Fruit fly (Drosophila melanogaster): ENCODE data around the gene RpS14a.

The RpS14a gene

dm6 chrX:7935798-7936572 lies 2.4 kb downstream of the RpS14a start, which contains the start of gene Ubr3:
Gene Ubr3 (plus strand): TSS chrX:7935896.
- TF ChIP-seq CG12768 (GFP tag; optimal IDR thresholded peaks at IDR 0.05) (no peak), cic (GFP tag; optimal IDR thresholded peaks at IDR 0.05) (peak; percentile 47), Crg-1 (GFP tag; optimal IDR thresholded peaks at IDR 0.05) (peak; percentile 25), toe (GFP tag; optimal IDR thresholded peaks at IDR 0.05) (no peak), tj (GFP tag; optimal IDR thresholded peaks at IDR 0.05) (peak; percentile 27), CG14711 (tag; optimal IDR thresholded peaks at IDR 0.05) (no peak), Mnt (GFP tag; optimal IDR thresholded peaks at IDR 0.05) (peak; percentile 76), bab1 (GFP tag; optimal IDR thresholded peaks at IDR 0.05) (peak; percentile 8), CG1620 (GFP tag; optimal IDR thresholded peaks at IDR 0.05) (peak; percentile 48), pad (GFP tag; optimal IDR thresholded peaks at IDR 0.05) (peak; percentile 49), CG11617 (GFP tag; optimal IDR thresholded peaks at IDR 0.05) (peak; percentile 66), cnc (optimal IDR thresholded peaks at IDR 0.05) (no peak), CG7101 (tag; optimal IDR thresholded peaks at IDR 0.05) (peak; percentile 7)

DNA sequence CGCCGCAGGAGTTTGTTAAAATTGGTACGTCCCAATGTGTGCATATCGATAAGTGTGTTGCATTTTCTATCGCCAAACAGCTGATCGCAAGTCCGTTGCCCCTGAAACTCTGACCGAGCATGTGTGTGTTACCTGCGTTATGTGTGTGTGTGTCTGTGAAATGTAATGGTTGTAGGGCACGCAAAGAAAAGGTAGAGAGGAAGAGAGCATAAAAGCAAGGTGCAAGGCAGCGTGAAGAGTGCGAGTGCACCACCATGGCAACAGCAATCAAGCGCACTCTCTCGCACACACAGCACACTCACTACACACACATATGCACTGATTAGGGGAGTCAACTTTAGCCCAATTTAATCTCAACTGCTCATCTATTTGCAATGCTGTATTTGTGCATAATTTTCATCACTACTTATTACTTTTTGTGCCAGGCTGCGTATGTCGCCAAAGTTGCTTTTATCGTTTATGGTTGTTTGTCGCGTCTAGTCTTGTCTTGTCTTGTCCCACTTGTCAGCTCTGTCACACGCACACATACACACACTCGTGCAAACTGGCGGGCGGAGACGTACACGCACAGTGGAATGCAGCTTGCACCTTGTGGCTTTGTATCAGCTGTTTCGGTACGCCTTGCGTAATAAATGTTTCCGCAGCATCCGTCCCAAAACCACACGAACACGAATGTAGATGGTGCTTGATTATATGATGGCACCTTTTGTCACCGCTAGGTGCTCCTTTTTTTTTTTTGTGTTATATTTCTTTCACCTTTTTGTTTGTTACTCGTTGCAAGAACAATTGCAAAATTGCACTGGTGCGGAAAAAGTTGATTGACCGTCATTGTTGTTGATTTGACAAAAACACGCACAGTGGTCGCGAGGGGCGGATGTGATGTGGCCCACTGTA lies 4.3 kb downstream of the RpS14a start:
- TF ChIP-seq pad (GFP tag; optimal IDR thresholded peaks at IDR 0.05) (peak; percentile 89), CG14711 (tag; optimal IDR thresholded peaks at IDR 0.05) (peak; percentile 50), bab1 (GFP tag; optimal IDR thresholded peaks at IDR 0.05) (peak; percentile 64), cic (GFP tag; optimal IDR thresholded peaks at IDR 0.05) (no peak), Mnt (GFP tag; optimal IDR thresholded peaks at IDR 0.05) (peak; percentile 69), CG12768 (GFP tag; optimal IDR thresholded peaks at IDR 0.05) (peak; percentile 73), CG1620 (GFP tag; optimal IDR thresholded peaks at IDR 0.05) (peak; percentile 79), CG33017 (tag; optimal IDR thresholded peaks at IDR 0.05) (no peak), ovo (GFP tag; optimal IDR thresholded peaks at IDR 0.05) (no peak), tj (GFP tag; optimal IDR thresholded peaks at IDR 0.05) (peak; percentile 85), CG7045 (GFP tag; optimal IDR thresholded peaks at IDR 0.05) (peak; percentile 86), Clk (GFP tag; optimal IDR thresholded peaks at IDR 0.05) (peak; percentile 71), kay (GFP tag; ENCODE audit: borderline replicate concordance) (no peak), toe (GFP tag; optimal IDR thresholded peaks at IDR 0.05) (peak; percentile 60), Crg-1 (GFP tag; optimal IDR thresholded peaks at IDR 0.05) (peak; percentile 79), Hr96 (GFP tag; optimal IDR thresholded peaks at IDR 0.05) (peak; percentile 94), CG7101 (tag; optimal IDR thresholded peaks at IDR 0.05) (peak; percentile 75), cnc (optimal IDR thresholded peaks at IDR 0.05) (no peak), CG5204 (GFP tag; optimal IDR thresholded peaks at IDR 0.05) (peak; percentile 83), CG11617 (GFP tag; optimal IDR thresholded peaks at IDR 0.05) (peak; percentile 92)

DNA sequence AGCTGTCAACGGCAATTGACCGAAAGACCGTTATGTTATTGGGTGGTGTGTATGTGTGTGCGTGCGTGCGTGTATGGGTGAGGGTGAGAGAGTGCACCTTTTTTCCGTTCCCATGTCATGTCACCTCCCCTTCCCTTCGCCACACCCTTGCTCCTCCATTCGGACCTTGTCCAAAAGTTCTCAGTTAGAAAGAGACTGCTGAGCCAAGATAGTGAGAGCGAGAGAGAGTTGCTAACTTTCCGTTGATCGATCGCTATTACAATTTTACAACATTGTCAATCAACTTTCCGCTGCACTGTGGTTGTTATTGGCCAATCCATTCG lies 4.9 kb downstream of the RpS14a start:
- TF ChIP-seq ovo (GFP tag; optimal IDR thresholded peaks at IDR 0.05), result peak; percentile 100
- peak; percentile 14 for TF ChIP-seq CG5204 (GFP tag; optimal IDR thresholded peaks at IDR 0.05)
- peak; percentile 33 for TF ChIP-seq Crg-1 (GFP tag; optimal IDR thresholded peaks at IDR 0.05)
- TF ChIP-seq CG7101 (tag; optimal IDR thresholded peaks at IDR 0.05), result no peak
- TF ChIP-seq pad (GFP tag; optimal IDR thresholded peaks at IDR 0.05), result peak; percentile 38
- TF ChIP-seq CG14711 (tag; optimal IDR thresholded peaks at IDR 0.05), result no peak

- no peak for TF ChIP-seq Hr96 (GFP tag; optimal IDR thresholded peaks at IDR 0.05)
Measured at dm6 chrX:7944151-7944713, 10.7 kb downstream of the RpS14a start.

- no peak for TF ChIP-seq Hr96 (GFP tag; optimal IDR thresholded peaks at IDR 0.05)
- no peak for TF ChIP-seq Mnt (GFP tag; optimal IDR thresholded peaks at IDR 0.05)
- no peak for TF ChIP-seq CG5204 (GFP tag; optimal IDR thresholded peaks at IDR 0.05)
- TF ChIP-seq CG11617 (GFP tag; optimal IDR thresholded peaks at IDR 0.05), result peak; percentile 15
- peak; percentile 33 for TF ChIP-seq CG7045 (GFP tag; optimal IDR thresholded peaks at IDR 0.05)
- peak; percentile 100 for TF ChIP-seq tj (GFP tag; optimal IDR thresholded peaks at IDR 0.05)
- peak; percentile 24 for TF ChIP-seq toe (GFP tag; optimal IDR thresholded peaks at IDR 0.05)
- no peak for TF ChIP-seq CG33017 (tag; optimal IDR thresholded peaks at IDR 0.05)
- TF ChIP-seq kay (GFP tag; ENCODE audit: borderline replicate concordance), result no peak
- TF ChIP-seq CG14711 (tag; optimal IDR thresholded peaks at IDR 0.05), result peak; percentile 53
- peak; percentile 95 for TF ChIP-seq ovo (GFP tag; optimal IDR thresholded peaks at IDR 0.05)
- no peak for TF ChIP-seq Crg-1 (GFP tag; optimal IDR thresholded peaks at IDR 0.05)
- TF ChIP-seq CG7101 (tag; optimal IDR thresholded peaks at IDR 0.05), result peak; percentile 37
- peak; percentile 73 for TF ChIP-seq cic (GFP tag; optimal IDR thresholded peaks at IDR 0.05)
- peak; percentile 61 for TF ChIP-seq pad (GFP tag; optimal IDR thresholded peaks at IDR 0.05)
- TF ChIP-seq Clk (GFP tag; optimal IDR thresholded peaks at IDR 0.05), result no peak
- no peak for TF ChIP-seq CG1620 (GFP tag; optimal IDR thresholded peaks at IDR 0.05)
- peak; percentile 72 for TF ChIP-seq bab1 (GFP tag; optimal IDR thresholded peaks at IDR 0.05)
Measured at dm6 chrX:7944772-7945722, 11.5 kb downstream of the RpS14a start.
